Worm (Caenorhabditis elegans) whole organism, mixed stage, embryonic: Measurements from ENCODE around the gene sru-7.
A peak's percentile ranks its signal among the peaks of the same experiment; 100 is the strongest.

Experiments used
- M03D4.4 ChIP-seq: sonication (generic microtip); optimal IDR thresholded peaks from 2 replicates; lab custom pipeline; 2017; ENCODE audit warnings: mild to moderate bottlenecking, missing genetic modification characterization, missing compliant biosample characterization
- bed-3 ChIP-seq: fragments of 200-800 bp; sonication (Bioruptor generic); optimal IDR thresholded peaks from 3 replicates; lab custom pipeline; 2018; ENCODE audit warnings: mild to moderate bottlenecking, missing genetic modification characterization, moderate library complexity, missing compliant biosample characterization
- blmp-1 ChIP-seq: fragments of 150-350 bp; optimal IDR thresholded peaks from 2 replicates; lab custom pipeline; 2014; ENCODE audit warnings: missing biosample characterization, missing genetic modification characterization
- ceh-39 ChIP-seq: fragments of 150-350 bp; optimal IDR thresholded peaks from 2 replicates; lab custom pipeline; 2014; ENCODE audit warnings: missing biosample characterization, missing genetic modification characterization
- ceh-43 ChIP-seq: fragments of 200-800 bp; sonication (Bioruptor generic); optimal IDR thresholded peaks from 2 replicates; lab custom pipeline; 2018; ENCODE audit warnings: mild to moderate bottlenecking, missing genetic modification characterization, moderate library complexity, missing compliant biosample characterization
- ces-1 ChIP-seq: fragments of 150-350 bp; optimal IDR thresholded peaks from 2 replicates; lab custom pipeline; 2014; ENCODE audit warnings: missing biosample characterization, missing genetic modification reagents, missing genetic modification characterization
- cnd-1 ChIP-seq: fragments of 200-800 bp; sonication (Bioruptor generic); optimal IDR thresholded peaks from 2 replicates; lab custom pipeline; 2018; ENCODE audit warnings: mild to moderate bottlenecking, missing genetic modification characterization, missing compliant biosample characterization
- drap-1 ChIP-seq: fragments of 200-800 bp; sonication (Bioruptor generic); optimal IDR thresholded peaks from 3 replicates; lab custom pipeline; 2018; ENCODE audit warnings: mild to moderate bottlenecking, missing genetic modification characterization, missing compliant biosample characterization
- elt-1 ChIP-seq: sonication (generic microtip); optimal IDR thresholded peaks from 2 replicates; lab custom pipeline; 2017; ENCODE audit warnings: missing genetic modification characterization, mild to moderate bottlenecking, missing compliant biosample characterization, antibody characterized with exemption, moderate library complexity, borderline replicate concordance; ENCODE audit not compliant: insufficient read depth
- elt-3 ChIP-seq: fragments of 150-350 bp; optimal IDR thresholded peaks from 2 replicates; lab custom pipeline; 2014; ENCODE audit warnings: missing biosample characterization, missing genetic modification characterization
- flh-1 ChIP-seq: fragments of 200-800 bp; sonication (Bioruptor generic); optimal IDR thresholded peaks from 2 replicates; lab custom pipeline; 2018; ENCODE audit warnings: mild to moderate bottlenecking, missing genetic modification characterization, moderate library complexity, missing compliant biosample characterization
- lin-13 ChIP-seq: fragments of 150-350 bp; optimal IDR thresholded peaks from 2 replicates; lab custom pipeline; 2014; ENCODE audit warnings: missing biosample characterization, missing genetic modification characterization
- lin-32 ChIP-seq: fragments of 200-800 bp; sonication (Bioruptor generic); optimal IDR thresholded peaks from 2 replicates; lab custom pipeline; 2018; ENCODE audit warnings: mild to moderate bottlenecking, missing genetic modification characterization, missing compliant biosample characterization
- lsy-2 ChIP-seq: fragments of 150-350 bp; optimal IDR thresholded peaks from 2 replicates; lab custom pipeline; 2014; ENCODE audit warnings: missing biosample characterization, missing genetic modification characterization
- mab-5 ChIP-seq: fragments of 150-350 bp; optimal IDR thresholded peaks from 2 replicates; lab custom pipeline; 2014; ENCODE audit warnings: missing biosample characterization, missing genetic modification characterization
- mep-1 ChIP-seq: fragments of 150-350 bp; optimal IDR thresholded peaks from 2 replicates; lab custom pipeline; 2017; ENCODE audit warnings: missing biosample characterization, missing genetic modification reagents, missing genetic modification characterization, inconsistent platforms
- mls-2 ChIP-seq: sonication (generic microtip); optimal IDR thresholded peaks from 2 replicates; lab custom pipeline; 2016; ENCODE audit warnings: mild to moderate bottlenecking, missing genetic modification characterization, moderate library complexity, missing compliant biosample characterization
- nhr-12 ChIP-seq: fragments of 150-350 bp; optimal IDR thresholded peaks from 2 replicates; lab custom pipeline; 2014; ENCODE audit warnings: missing biosample characterization, missing genetic modification characterization
- nhr-2 ChIP-seq: fragments of 150-350 bp; optimal IDR thresholded peaks from 2 replicates; lab custom pipeline; 2014; ENCODE audit warnings: missing biosample characterization, missing genetic modification characterization
- nhr-237 ChIP-seq: fragments of 150-350 bp; optimal IDR thresholded peaks from 2 replicates; lab custom pipeline; 2014; ENCODE audit warnings: missing biosample characterization, missing genetic modification characterization
- nhr-28 ChIP-seq: fragments of 150-350 bp; optimal IDR thresholded peaks from 2 replicates; lab custom pipeline; 2014; ENCODE audit warnings: missing biosample characterization, missing genetic modification characterization
- pha-4 ChIP-seq: fragments of 150-350 bp; optimal IDR thresholded peaks from 2 replicates; lab custom pipeline; 2018; ENCODE audit warnings: missing biosample characterization, missing genetic modification reagents, missing genetic modification characterization
- sem-2 ChIP-seq: fragments of 200-800 bp; sonication (Bioruptor generic); optimal IDR thresholded peaks from 2 replicates; lab custom pipeline; 2018; ENCODE audit warnings: mild to moderate bottlenecking, missing genetic modification characterization, missing compliant biosample characterization
- snpc-4 ChIP-seq: fragments of 150-350 bp; optimal IDR thresholded peaks from 2 replicates; lab custom pipeline; 2014; ENCODE audit warnings: missing biosample characterization, missing genetic modification characterization
- sptf-1 ChIP-seq: sonication (generic microtip); optimal IDR thresholded peaks from 2 replicates; lab custom pipeline; 2017; ENCODE audit warnings: mild to moderate bottlenecking, missing genetic modification characterization, moderate library complexity, missing compliant biosample characterization
- tbx-8 ChIP-seq: fragments of 200-800 bp; sonication (Bioruptor generic); optimal IDR thresholded peaks from 2 replicates; lab custom pipeline; 2018; ENCODE audit warnings: mild to moderate bottlenecking, missing genetic modification characterization, moderate library complexity, missing compliant biosample characterization
- unc-120 ChIP-seq: sonication (generic microtip); optimal IDR thresholded peaks from 2 replicates; lab custom pipeline; 2017; ENCODE audit warnings: missing genetic modification characterization, missing compliant biosample characterization; ENCODE audit not compliant: poor library complexity, severe bottlenecking
- unc-39 ChIP-seq: fragments of 150-350 bp; optimal IDR thresholded peaks from 2 replicates; lab custom pipeline; 2014; ENCODE audit warnings: missing biosample characterization, missing genetic modification characterization
- unc-62 ChIP-seq: fragments of 150-350 bp; optimal IDR thresholded peaks from 2 replicates; lab custom pipeline; 2014; ENCODE audit warnings: missing biosample characterization, missing genetic modification reagents, missing genetic modification characterization
- zip-8 ChIP-seq: fragments of 150-350 bp; optimal IDR thresholded peaks from 2 replicates; lab custom pipeline; 2014; ENCODE audit warnings: missing biosample characterization, missing genetic modification characterization
- ztf-11 ChIP-seq: fragments of 150-350 bp; optimal IDR thresholded peaks from 2 replicates; lab custom pipeline; 2014; ENCODE audit warnings: missing biosample characterization, missing genetic modification characterization

The sru-7 gene

ce11 chrIV:8492242-8492641 lies at the start of gene sru-7:
sru-7 (plus strand) TSS chrIV:8492542.
- no peak for TF ChIP-seq lsy-2
- TF ChIP-seq ceh-39 (tag; lab: Kevin White, UChicago) = no peak
- TF ChIP-seq sem-2 (GFP tag; lab: Kevin White, UChicago) = no peak
- TF ChIP-seq sptf-1 (tag; lab: Kevin White, UChicago) = no peak
- TF ChIP-seq tbx-8 (GFP tag; lab: Kevin White, UChicago) = no peak
- no peak for TF ChIP-seq lin-32
- TF ChIP-seq flh-1 (GFP tag; lab: Kevin White, UChicago) = no peak
- TF ChIP-seq cnd-1 (tag; lab: Kevin White, UChicago) = no peak
- TF ChIP-seq, all 35 proteins: peak for 0

ce11 chrIV:8446904-8447303 lies 45.4 kb upstream of the sru-7 start, which contains the start of gene T01B11.1:
T01B11.1 (plus strand) TSS chrIV:8447204.
- no peak for TF ChIP-seq lin-32
- TF ChIP-seq mab-5 (tag; lab: Kevin White, UChicago) = no peak
- TF ChIP-seq flh-1 (GFP tag; lab: Kevin White, UChicago) = no peak
- TF ChIP-seq cnd-1 (tag; lab: Kevin White, UChicago) = no peak
- TF ChIP-seq zip-8 (tag; lab: Kevin White, UChicago) = no peak
- TF ChIP-seq unc-62 = no peak
- TF ChIP-seq sptf-1 (tag; lab: Kevin White, UChicago) = no peak
- TF ChIP-seq unc-39 = no peak
- TF ChIP-seq unc-120 (tag; lab: Kevin White, UChicago) = no peak
- TF ChIP-seq M03D4.4 = no peak
- no peak for TF ChIP-seq snpc-4
- TF ChIP-seq mls-2 (tag; lab: Kevin White, UChicago) = no peak
- no peak for TF ChIP-seq pha-4
- TF ChIP-seq ces-1 (GFP tag; lab: Kevin White, UChicago) = no peak
- no peak for TF ChIP-seq ztf-11 (tag; lab: Kevin White, UChicago)
- TF ChIP-seq nhr-28 (tag; lab: Kevin White, UChicago) = no peak
- no peak for TF ChIP-seq elt-1 (tag; lab: Kevin White, UChicago)
- no peak for TF ChIP-seq drap-1

- TF ChIP-seq zip-8 (tag; lab: Kevin White, UChicago) (no peak), snpc-4 (no peak), flh-1 (GFP tag; lab: Kevin White, UChicago) (no peak), cnd-1 (tag; lab: Kevin White, UChicago) (no peak)
Observed at ce11 chrIV:8449869-8450268, 42.5 kb upstream of the sru-7 start.

- TF ChIP-seq lin-32 (no peak), elt-3 (tag; lab: Kevin White, UChicago) (peak; percentile 19)
Observed at ce11 chrIV:8450534-8450933, 41.8 kb upstream of the sru-7 start.

- TF ChIP-seq mep-1 (tag; lab: Kevin White, UChicago) (no peak), lin-32 (no peak), bed-3 (GFP tag; lab: Kevin White, UChicago) (no peak), pha-4 (no peak), tbx-8 (GFP tag; lab: Kevin White, UChicago) (no peak), lsy-2 (no peak), lin-13 (tag; lab: Kevin White, UChicago) (no peak), drap-1 (no peak), zip-8 (tag; lab: Kevin White, UChicago) (no peak), snpc-4 (no peak), sem-2 (GFP tag; lab: Kevin White, UChicago) (no peak), cnd-1 (tag; lab: Kevin White, UChicago) (no peak), ceh-43 (GFP tag; lab: Kevin White, UChicago) (no peak), nhr-2 (tag; lab: Kevin White, UChicago) (no peak), unc-120 (tag; lab: Kevin White, UChicago) (no peak), nhr-12 (no peak), blmp-1 (tag; lab: Kevin White, UChicago) (no peak), nhr-237 (tag; lab: Kevin White, UChicago) (no peak)
Observed at ce11 chrIV:8451709-8452248, 40.6 kb upstream of the sru-7 start, which contains the start of gene eppl-1. eppl-1 (minus strand) TSS chrIV:8451759.
